Fruit fly (Drosophila melanogaster) whole organism, prepupa: ENCODE measurements around the gene Pop1.
A peak's percentile ranks its signal among the peaks of the same experiment; 100 is the strongest.

Source experiments
- CG10631 ChIP-seq: fragments of 200-800 bp; sonication (Bioruptor generic); optimal IDR thresholded peaks from 2 replicates; lab custom pipeline; 2016; ENCODE audit warnings: missing biosample characterization, missing genetic modification characterization
- CG32006 ChIP-seq: fragments of 200-800 bp; sonication (Bioruptor generic); optimal IDR thresholded peaks from 3 replicates; lab custom pipeline; 2017; ENCODE audit warnings: missing biosample characterization, mild to moderate bottlenecking, missing genetic modification characterization
- CG8632 ChIP-seq: fragments of 200-800 bp; sonication (Bioruptor generic); optimal IDR thresholded peaks from 3 replicates; lab custom pipeline; 2016; ENCODE audit warnings: missing biosample characterization, missing genetic modification characterization
- Eip93F ChIP-seq: fragments of 200-800 bp; sonication (Bioruptor generic); optimal IDR thresholded peaks from 2 replicates; lab custom pipeline; 2016; ENCODE audit warnings: missing biosample characterization, mild to moderate bottlenecking, missing genetic modification characterization
- Ets96B ChIP-seq: fragments of 200-800 bp; optimal IDR thresholded peaks from 2 replicates; lab custom pipeline; 2019; ENCODE audit warnings: missing biosample characterization, mild to moderate bottlenecking, missing genetic modification characterization, moderate library complexity
- Hr4 ChIP-seq: fragments of 200-800 bp; sonication (Bioruptor generic); optimal IDR thresholded peaks from 3 replicates; lab custom pipeline; 2016; ENCODE audit warnings: missing biosample characterization, missing genetic modification characterization
- svp ChIP-seq: fragments of 200-800 bp; sonication (Bioruptor generic); peaks from one replicate; lab custom pipeline; 2016; ENCODE audit warnings: missing biosample characterization, missing genetic modification characterization

- TF ChIP-seq Eip93F (GFP tag; lab: Kevin White, UChicago) = no peak
- TF ChIP-seq CG32006 (GFP tag; lab: Kevin White, UChicago) = no peak
- no peak for TF ChIP-seq Hr4
- no peak for TF ChIP-seq CG8632
- no peak for TF ChIP-seq Ets96B (tag; lab: Kevin White, UChicago)
- TF ChIP-seq CG10631 = no peak
- peak; percentile 63 for TF ChIP-seq svp
Measured at dm6 chrX:5589990-5590389, 32.5 kb upstream of the Pop1 start.
